Worm (Caenorhabditis elegans) whole organism, young adult: ENCODE data around the gene Y22D7AR.6.
A peak's percentile ranks its signal among the peaks of the same experiment; 100 is the strongest.

ENCODE experiments used
- B0336.3 ChIP-seq: fragments of 200-800 bp; sonication (Bioruptor generic); IDR thresholded peaks from 2 replicates; pipeline ENCODE4 v1.3.6; 2022; ENCODE audit warnings: missing genetic modification characterization, missing compliant biosample characterization
- C06A6.2 ChIP-seq: fragments of 200-800 bp; sonication (Bioruptor generic); conservative IDR thresholded peaks from 2 replicates; pipeline ENCODE4 v1.3.6; 2022; ENCODE audit warnings: missing genetic modification characterization, missing compliant biosample characterization
- F55B11.4 ChIP-seq: sonication (generic microtip); optimal IDR thresholded peaks from 2 replicates; lab custom pipeline; 2016; ENCODE audit warnings: missing compliant biosample characterization, missing genetic modification characterization, borderline replicate concordance; ENCODE audit not compliant: insufficient read depth
- F57C9.4 ChIP-seq: sonication (generic microtip); optimal IDR thresholded peaks from 2 replicates; lab custom pipeline; 2017; ENCODE audit warnings: mild to moderate bottlenecking, missing genetic modification characterization, missing compliant biosample characterization
- T07F8.4 ChIP-seq: sonication (generic microtip); optimal IDR thresholded peaks from 2 replicates; lab custom pipeline; 2016; ENCODE audit warnings: mild to moderate bottlenecking, missing genetic modification characterization, moderate library complexity, missing compliant biosample characterization
- Y56A3A.18 ChIP-seq: fragments of 200-800 bp; sonication (Bioruptor generic); IDR thresholded peaks from 2 replicates; pipeline ENCODE4 v1.3.6; 2022; ENCODE audit warnings: missing genetic modification reagents, missing genetic modification characterization, missing compliant biosample characterization
- Y67H2A.10 ChIP-seq: fragments of 200-800 bp; sonication (Bioruptor generic); conservative IDR thresholded peaks from 2 replicates; pipeline ENCODE4 v1.3.6; 2022; ENCODE audit warnings: missing genetic modification reagents, missing genetic modification characterization, missing compliant biosample characterization
- akir-1 ChIP-seq: fragments of 200-800 bp; sonication (Bioruptor generic); optimal IDR thresholded peaks from 2 replicates; lab custom pipeline; 2018; ENCODE audit warnings: mild to moderate bottlenecking, missing genetic modification characterization, moderate library complexity, missing compliant biosample characterization
- atf-7 ChIP-seq: sonication (generic microtip); optimal IDR thresholded peaks from 2 replicates; lab custom pipeline; 2017; ENCODE audit warnings: mild to moderate bottlenecking, missing genetic modification characterization, missing compliant biosample characterization
- attf-3 ChIP-seq: fragments of 200-800 bp; sonication (Bioruptor generic); conservative IDR thresholded peaks from 2 replicates; pipeline ENCODE4 v1.3.6; 2022; ENCODE audit warnings: missing genetic modification reagents, missing genetic modification characterization, missing compliant biosample characterization
- attf-6 ChIP-seq: fragments of 200-800 bp; sonication (Bioruptor generic); IDR thresholded peaks from 2 replicates; pipeline ENCODE4 v1.3.6; 2022; ENCODE audit warnings: missing genetic modification reagents, missing genetic modification characterization, missing compliant biosample characterization
- ccch-3 ChIP-seq: fragments of 200-800 bp; sonication (Bioruptor generic); optimal IDR thresholded peaks from 2 replicates; lab custom pipeline; 2018; ENCODE audit warnings: mild to moderate bottlenecking, missing genetic modification characterization, missing compliant biosample characterization
- cebp-1 ChIP-seq, 2 experiments: fragments of 200-800 bp in 1 of 2; sonication (Bioruptor generic) in 1 of 2; sonication (generic microtip) in 1 of 2; IDR thresholded peaks in 1 of 2; optimal IDR thresholded peaks in 1 of 2; 2 replicates each; pipeline versions ENCODE4 v1.3.6 to Lab custom; 2017 to 2022; ENCODE audit warnings: missing compliant biosample characterization in 2 of 2, missing genetic modification characterization in 2 of 2, mild to moderate bottlenecking in 1 of 2, missing genetic modification reagents in 1 of 2, moderate library complexity in 1 of 2
- ceh-79 ChIP-seq: sonication (generic microtip); optimal IDR thresholded peaks from 2 replicates; lab custom pipeline; 2017; ENCODE audit warnings: mild to moderate bottlenecking, missing genetic modification characterization, missing compliant biosample characterization
- dpff-1 ChIP-seq: sonication (generic microtip); optimal IDR thresholded peaks from 2 replicates; lab custom pipeline; 2017; ENCODE audit warnings: mild to moderate bottlenecking, missing genetic modification characterization, missing compliant biosample characterization
- efl-1 ChIP-seq: fragments of 150-350 bp; optimal IDR thresholded peaks from 2 replicates; lab custom pipeline; 2014; ENCODE audit warnings: missing biosample characterization, missing genetic modification reagents, missing genetic modification characterization
- egl-44 ChIP-seq: fragments of 200-800 bp; sonication (Bioruptor generic); IDR thresholded peaks from 2 replicates; pipeline ENCODE4 v1.3.6; 2022; ENCODE audit warnings: missing genetic modification reagents, missing genetic modification characterization, missing compliant biosample characterization
- egrh-3 ChIP-seq: fragments of 200-800 bp; sonication (Bioruptor generic); IDR thresholded peaks from 2 replicates; pipeline ENCODE4 v1.3.6; 2022; ENCODE audit warnings: missing genetic modification reagents, missing genetic modification characterization, missing compliant biosample characterization
- gei-17 ChIP-seq: fragments of 200-800 bp; sonication (Bioruptor generic); optimal IDR thresholded peaks from 2 replicates; lab custom pipeline; 2018; ENCODE audit warnings: mild to moderate bottlenecking, missing genetic modification characterization, missing compliant biosample characterization
- hlh-26 ChIP-seq: fragments of 200-800 bp; sonication (Bioruptor generic); conservative IDR thresholded peaks from 2 replicates; pipeline ENCODE4 v1.3.6; 2022; ENCODE audit warnings: missing genetic modification reagents, missing genetic modification characterization, missing compliant biosample characterization
- hrde-1 ChIP-seq: sonication (generic microtip); optimal IDR thresholded peaks from 2 replicates; lab custom pipeline; 2016; ENCODE audit warnings: missing genetic modification characterization, mild to moderate bottlenecking, missing compliant biosample characterization, moderate library complexity, missing genotype, missing genetic modification reagents, borderline replicate concordance
- let-607 ChIP-seq, 2 experiments: fragments of 200-800 bp in 1 of 2; sonication (Bioruptor generic) in 1 of 2; sonication (generic microtip) in 1 of 2; optimal IDR thresholded peaks; 2 replicates each; lab custom pipeline; 2016 to 2018; ENCODE audit warnings: mild to moderate bottlenecking in 2 of 2, missing compliant biosample characterization in 2 of 2, missing genetic modification characterization in 2 of 2, moderate library complexity in 2 of 2, missing genotype in 1 of 2
- lir-1 ChIP-seq: fragments of 200-800 bp; sonication (Bioruptor generic); conservative IDR thresholded peaks from 2 replicates; pipeline ENCODE4 v1.3.6; 2022; ENCODE audit warnings: missing genetic modification reagents, missing genetic modification characterization, missing compliant biosample characterization
- lsl-1 ChIP-seq: fragments of 200-800 bp; sonication (Bioruptor generic); optimal IDR thresholded peaks from 2 replicates; lab custom pipeline; 2018; ENCODE audit warnings: mild to moderate bottlenecking, missing genetic modification characterization, moderate library complexity, missing compliant biosample characterization
- lsy-27 ChIP-seq: sonication (generic microtip); optimal IDR thresholded peaks from 2 replicates; lab custom pipeline; 2017; ENCODE audit warnings: missing genetic modification characterization, mild to moderate bottlenecking, missing compliant biosample characterization, antibody characterized with exemption, missing genotype, borderline replicate concordance; ENCODE audit not compliant: insufficient read depth
- madf-10 ChIP-seq: sonication (generic microtip); optimal IDR thresholded peaks from 2 replicates; lab custom pipeline; 2016; ENCODE audit warnings: mild to moderate bottlenecking, missing genetic modification characterization, missing compliant biosample characterization
- madf-8 ChIP-seq: fragments of 200-800 bp; sonication (Bioruptor generic); conservative IDR thresholded peaks from 2 replicates; pipeline ENCODE4 v1.3.6; 2022; ENCODE audit warnings: missing genetic modification reagents, missing genetic modification characterization, missing compliant biosample characterization
- nhr-120 ChIP-seq: fragments of 200-800 bp; sonication (Bioruptor generic); IDR thresholded peaks from 2 replicates; pipeline ENCODE4 v1.3.6; 2022; ENCODE audit warnings: missing genetic modification characterization, missing compliant biosample characterization
- nhr-179 ChIP-seq: sonication (generic microtip); optimal IDR thresholded peaks from 2 replicates; lab custom pipeline; 2016; ENCODE audit warnings: mild to moderate bottlenecking, missing genetic modification characterization, missing compliant biosample characterization
- nhr-27 ChIP-seq: fragments of 200-800 bp; sonication (Bioruptor generic); optimal IDR thresholded peaks from 2 replicates; lab custom pipeline; 2018; ENCODE audit warnings: mild to moderate bottlenecking, missing genetic modification characterization, moderate library complexity, missing compliant biosample characterization
- rec-8 ChIP-seq, 2 experiments: sonication (generic microtip); optimal IDR thresholded peaks; 2 replicates each; lab custom pipeline; 2016; ENCODE audit warnings: mild to moderate bottlenecking in 2 of 2, missing genetic modification characterization in 2 of 2, missing genetic modification reagents in 2 of 2, missing genotype in 2 of 2, missing biosample characterization in 1 of 2, missing compliant biosample characterization in 1 of 2, moderate library complexity in 1 of 2
- rpc-1 ChIP-seq, 2 experiments: fragments of 150-350 bp in 1 of 2; sonication (generic microtip) in 1 of 2; optimal IDR thresholded peaks; 2 replicates each; lab custom pipeline; 2014 to 2018; ENCODE audit warnings: missing biosample characterization in 1 of 2, missing genetic modification characterization in 1 of 2, missing genetic modification reagents in 1 of 2, missing genotype in 1 of 2
- sdz-38 ChIP-seq: sonication (generic microtip); optimal IDR thresholded peaks from 2 replicates; lab custom pipeline; 2016; ENCODE audit warnings: missing genotype, missing genetic modification characterization, missing compliant biosample characterization
- sea-2 ChIP-seq: fragments of 200-800 bp; sonication (Bioruptor generic); IDR thresholded peaks from 2 replicates; pipeline ENCODE4 v1.3.6; 2022; ENCODE audit warnings: missing genetic modification characterization, missing compliant biosample characterization
- snpc-1.1 ChIP-seq: sonication (generic microtip); optimal IDR thresholded peaks from 2 replicates; lab custom pipeline; 2017; ENCODE audit warnings: missing genetic modification characterization, mild to moderate bottlenecking, missing compliant biosample characterization, antibody characterized with exemption, moderate library complexity, missing genotype, missing genetic modification reagents; ENCODE audit not compliant: insufficient read depth
- snpc-3.4 ChIP-seq: sonication (generic microtip); optimal IDR thresholded peaks from 2 replicates; lab custom pipeline; 2017; ENCODE audit warnings: missing genetic modification characterization, mild to moderate bottlenecking, missing compliant biosample characterization, antibody characterized with exemption, moderate library complexity, missing genotype, missing genetic modification reagents
- somi-1 ChIP-seq: fragments of 200-800 bp; sonication (Bioruptor generic); optimal IDR thresholded peaks from 2 replicates; lab custom pipeline; 2018; ENCODE audit warnings: mild to moderate bottlenecking, missing genetic modification characterization, missing compliant biosample characterization
- unc-62 ChIP-seq: fragments of 150-350 bp; optimal IDR thresholded peaks from 2 replicates; lab custom pipeline; 2014; ENCODE audit warnings: missing biosample characterization, missing genetic modification reagents, missing genetic modification characterization
- zfh-2 ChIP-seq: fragments of 200-800 bp; sonication (Bioruptor generic); conservative IDR thresholded peaks from 2 replicates; pipeline ENCODE4 v1.3.6; 2022; ENCODE audit warnings: missing genetic modification reagents, missing genetic modification characterization, missing compliant biosample characterization
- zim-3 ChIP-seq: sonication (generic microtip); optimal IDR thresholded peaks from 2 replicates; lab custom pipeline; 2017; ENCODE audit warnings: mild to moderate bottlenecking, missing genetic modification characterization, moderate library complexity, missing compliant biosample characterization
- ztf-3 ChIP-seq: fragments of 200-800 bp; sonication (Bioruptor generic); optimal IDR thresholded peaks from 2 replicates; lab custom pipeline; 2018; ENCODE audit warnings: mild to moderate bottlenecking, missing genetic modification characterization, missing compliant biosample characterization

The Y22D7AR.6 gene

DNA sequence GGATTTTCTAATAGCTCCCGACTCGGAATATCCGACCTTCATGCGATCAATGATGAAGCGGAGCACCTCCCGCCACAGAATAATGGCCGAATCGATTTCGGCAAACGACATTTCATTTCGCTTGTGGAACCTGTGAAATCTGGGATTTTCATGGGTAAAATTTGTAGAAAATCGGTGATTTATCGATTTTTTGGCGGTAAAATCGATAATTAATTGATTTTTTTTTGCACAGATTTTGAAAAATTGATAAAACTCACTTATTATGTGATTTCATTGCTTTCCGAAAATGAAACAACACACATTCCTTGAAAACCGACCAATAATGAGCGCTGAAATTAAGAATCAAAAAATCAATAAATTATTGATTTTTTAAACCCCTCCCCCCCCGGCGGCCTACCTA lies 9.6 kb downstream of the Y22D7AR.6 start:
- TF ChIP-seq ceh-79 (no peak), ccch-3 (GFP tag; lab: Kevin White, UChicago) (no peak), somi-1 (GFP tag; lab: Kevin White, UChicago) (no peak), dpff-1 (tag; lab: Kevin White, UChicago) (no peak), sea-2 (no peak), attf-3 (GFP tag; lab: Robert Waterston, UW) (no peak)

DNA sequence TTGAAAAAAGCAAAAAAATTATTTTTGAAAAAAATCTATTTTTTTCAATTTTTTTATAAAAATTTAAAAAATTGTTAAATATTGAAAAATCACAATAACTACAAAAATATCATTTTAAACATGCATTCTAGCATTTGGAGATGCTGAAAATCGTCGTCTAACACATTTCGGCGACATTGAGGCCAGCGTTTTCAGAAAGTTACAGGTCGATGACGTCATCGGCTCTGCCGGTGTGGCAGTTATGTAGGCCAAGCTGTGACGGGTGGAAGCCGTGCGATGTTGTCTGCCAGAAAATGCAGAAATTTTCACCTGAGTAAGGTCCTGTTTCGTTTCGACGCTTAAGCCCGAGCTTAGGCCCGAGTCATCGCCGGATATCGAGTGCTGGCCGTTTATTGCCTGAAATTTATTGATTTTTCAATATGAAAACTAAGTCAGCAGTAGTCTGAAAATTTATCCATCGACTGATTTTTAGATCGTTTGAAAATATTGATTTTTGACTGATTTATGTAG lies 10.7 kb downstream of the Y22D7AR.6 start, which contains the start of gene Y22D7AR.3:
Y22D7AR.3 (minus strand) TSS at position 51 of the 510 bp plus-strand sequence.
- TF ChIP-seq let-607 (tag; optimal IDR thresholded peaks at IDR 0.05; lab: Kevin White, UChicago): no peak
- no peak for TF ChIP-seq nhr-120 (GFP tag; lab: Robert Waterston, UW)
- no peak for TF ChIP-seq T07F8.4 (tag; lab: Kevin White, UChicago)
- TF ChIP-seq nhr-27 (tag; lab: Kevin White, UChicago): no peak
- TF ChIP-seq lir-1 (GFP tag; lab: Robert Waterston, UW): no peak
- TF ChIP-seq hlh-26 (GFP tag; lab: Robert Waterston, UW): no peak
- TF ChIP-seq Y67H2A.10 (GFP tag; lab: Robert Waterston, UW): no peak

DNA sequence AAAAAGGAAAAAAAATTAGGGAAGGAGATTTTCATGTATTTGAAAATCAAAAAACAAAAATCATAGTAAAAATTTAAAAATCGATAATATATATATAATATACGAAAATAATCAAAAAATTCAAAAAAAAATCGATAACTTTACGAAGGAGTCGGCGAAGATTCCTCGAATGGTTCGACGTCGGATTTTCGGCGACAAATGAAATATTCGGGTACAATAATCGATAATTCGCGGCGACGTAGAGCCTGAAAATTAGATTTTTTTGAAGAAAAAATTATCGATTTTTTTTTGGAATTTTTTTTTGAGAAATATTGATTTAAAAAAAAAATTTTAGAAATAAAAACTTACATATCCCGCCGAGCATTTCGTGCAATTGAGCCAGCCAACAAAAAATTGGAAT lies 11.1 kb downstream of the Y22D7AR.6 start:
- no peak for TF ChIP-seq gei-17 (GFP tag; lab: Kevin White, UChicago)
- TF ChIP-seq rec-8 (tag; optimal IDR thresholded peaks at IDR 0.05; lab: Kevin White, UChicago): no peak
- no peak for TF ChIP-seq akir-1 (GFP tag; lab: Kevin White, UChicago)
- no peak for TF ChIP-seq F57C9.4 (tag; lab: Kevin White, UChicago)
- TF ChIP-seq snpc-1.1 (tag; lab: Kevin White, UChicago): no peak
- no peak for TF ChIP-seq cebp-1 (GFP tag; IDR thresholded peaks at IDR 0.05; lab: Robert Waterston, UW)
- no peak for TF ChIP-seq cebp-1 (tag; optimal IDR thresholded peaks at IDR 0.05; lab: Kevin White, UChicago)
- TF ChIP-seq lsy-27 (tag; lab: Kevin White, UChicago): no peak
- TF ChIP-seq hrde-1: no peak
- TF ChIP-seq lsl-1 (GFP tag; lab: Kevin White, UChicago): no peak
- TF ChIP-seq, all 124 proteins: peak for 0

DNA sequence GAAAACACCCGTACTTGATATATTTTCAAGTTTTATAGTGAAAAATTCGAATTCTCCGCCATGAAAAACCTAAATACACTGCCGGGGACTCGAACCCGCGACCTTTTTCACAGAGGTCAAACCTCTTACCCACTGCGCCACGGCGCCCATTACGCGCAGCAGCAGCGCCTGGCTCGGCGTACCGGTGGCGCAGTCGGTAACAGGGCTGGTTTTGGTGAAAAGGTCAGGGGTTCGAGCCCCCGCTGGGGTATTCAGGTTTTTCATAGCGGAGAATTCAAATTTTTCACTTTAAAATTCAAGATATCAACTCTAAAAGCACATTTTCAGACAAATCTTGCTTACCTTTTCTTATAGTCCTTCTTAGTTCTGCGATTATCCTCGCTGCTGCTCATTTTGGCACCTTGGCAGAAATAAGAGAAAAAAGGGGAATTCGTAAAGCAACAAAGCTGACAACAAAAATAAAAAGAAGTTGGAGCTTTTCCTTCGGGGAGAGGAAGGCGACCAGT lies 11.7 kb downstream of the Y22D7AR.6 start, which contains the start of gene Y22D7AL.16:
Y22D7AL.16 (minus strand) TSS at position 456 of the 506 bp plus-strand sequence.
- TF ChIP-seq hlh-26 (GFP tag; lab: Robert Waterston, UW): no peak
- no peak for TF ChIP-seq nhr-179
- TF ChIP-seq attf-6 (GFP tag; lab: Robert Waterston, UW): no peak
- no peak for TF ChIP-seq C06A6.2
- TF ChIP-seq zim-3 (tag; lab: Kevin White, UChicago): no peak
- no peak for TF ChIP-seq rpc-1 (optimal IDR thresholded peaks at IDR 0.05; lab: Kevin White, UChicago)
- TF ChIP-seq rpc-1 (tag; optimal IDR thresholded peaks at IDR 0.05; lab: Kevin White, UChicago): peak; percentile 11
- TF ChIP-seq madf-8 (GFP tag; lab: Robert Waterston, UW): no peak
- TF ChIP-seq zfh-2: peak; percentile 76
- TF ChIP-seq egrh-3 (GFP tag; lab: Robert Waterston, UW): peak; percentile 64; the same call in 1 of the 2 replicates
- no peak for TF ChIP-seq ccch-3 (GFP tag; lab: Kevin White, UChicago)
- TF ChIP-seq nhr-27 (tag; lab: Kevin White, UChicago): no peak
- no peak for TF ChIP-seq B0336.3 (GFP tag; lab: Robert Waterston, UW)
- no peak for TF ChIP-seq snpc-3.4 (tag; lab: Kevin White, UChicago)
- no peak for TF ChIP-seq sdz-38 (tag; lab: Kevin White, UChicago)
- no peak for TF ChIP-seq efl-1 (GFP tag; lab: Kevin White, UChicago)
- TF ChIP-seq atf-7 (tag; lab: Kevin White, UChicago): no peak
- no peak for TF ChIP-seq egl-44
- TF ChIP-seq madf-10: no peak
- TF ChIP-seq ztf-3 (GFP tag; lab: Kevin White, UChicago): no peak
- TF ChIP-seq F55B11.4 (tag; lab: Kevin White, UChicago): no peak
- no peak for TF ChIP-seq unc-62
- TF ChIP-seq Y56A3A.18 (GFP tag; lab: Robert Waterston, UW): no peak
